Worm (Caenorhabditis elegans): ENCODE data around the gene sas-7.
A peak's percentile ranks its signal among the peaks of the same experiment; 100 is the strongest.

DNA sequence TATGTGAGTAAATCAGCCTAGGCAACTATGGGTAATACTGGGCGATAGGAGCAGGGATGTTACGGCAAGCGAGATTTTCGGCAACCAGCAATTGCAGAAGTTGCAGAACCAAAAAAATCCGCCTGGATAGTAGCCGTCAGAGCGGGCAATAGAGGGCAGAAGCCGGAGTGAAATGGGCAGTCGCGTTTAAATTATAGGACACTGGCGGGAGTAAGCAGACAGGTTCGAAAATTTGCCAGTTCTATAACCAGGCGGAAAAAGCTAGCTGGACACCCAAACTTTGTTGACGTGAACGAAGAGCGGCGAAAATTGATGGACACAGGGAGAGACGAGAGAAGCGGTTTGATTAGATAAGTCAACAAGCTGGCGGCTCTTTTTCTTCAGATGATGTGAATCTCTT, 39.1 kb downstream of the sas-7 start:
- TF ChIP-seq ces-1 (GFP tag; optimal IDR thresholded peaks at IDR 0.05) (peak; percentile 24), ztf-11 (tag; optimal IDR thresholded peaks at IDR 0.05) (no peak), unc-62 (GFP tag; optimal IDR thresholded peaks at IDR 0.05) (no peak), hlh-1 (tag; optimal IDR thresholded peaks at IDR 0.05) (no peak), nhr-28 (tag; optimal IDR thresholded peaks at IDR 0.05) (no peak), sem-2 (GFP tag; optimal IDR thresholded peaks at IDR 0.05) (no peak)
